Worm (Caenorhabditis elegans): Measurements from ENCODE around the gene F36H9.1.
A peak's percentile ranks its signal among the peaks of the same experiment; 100 is the strongest.

Gene F36H9.1

ce11 chrV:1755589-1755988 is 38.7 kb upstream of the F36H9.1 start, which contains the start of gene ZK697.14:
Gene ZK697.14, minus strand, starts transcription at chrV:1755689.
- TF ChIP-seq ZK546.5 (tag; optimal IDR thresholded peaks at IDR 0.05), result no peak
- TF ChIP-seq alr-1 (tag; optimal IDR thresholded peaks at IDR 0.05), result no peak
- TF ChIP-seq Y55F3AM.14 (GFP tag; optimal IDR thresholded peaks at IDR 0.05), result no peak
- TF ChIP-seq ceh-16 (tag; optimal IDR thresholded peaks at IDR 0.05), result no peak
- no peak for TF ChIP-seq sma-9 (GFP tag; optimal IDR thresholded peaks at IDR 0.05)
- no peak for TF ChIP-seq sma-9 (tag; optimal IDR thresholded peaks at IDR 0.05)
- TF ChIP-seq unc-39 (tag; optimal IDR thresholded peaks at IDR 0.05), result no peak
- TF ChIP-seq nhr-12 (tag; optimal IDR thresholded peaks at IDR 0.05), result no peak

ce11 chrV:1756099-1756498 is 38.2 kb upstream of the F36H9.1 start:
- TF ChIP-seq nhr-21 (tag; optimal IDR thresholded peaks at IDR 0.05) (no peak), Y55F3AM.14 (GFP tag; optimal IDR thresholded peaks at IDR 0.05) (no peak), alr-1 (tag; optimal IDR thresholded peaks at IDR 0.05) (no peak), lin-11 (tag; optimal IDR thresholded peaks at IDR 0.05) (no peak), nhr-12 (tag; optimal IDR thresholded peaks at IDR 0.05) (no peak), lsy-2 (tag; optimal IDR thresholded peaks at IDR 0.05) (no peak), dmd-4 (tag; optimal IDR thresholded peaks at IDR 0.05) (no peak)

ce11 chrV:1756856-1757255 is 37.5 kb upstream of the F36H9.1 start, which contains the start of gene clec-204:
Gene clec-204, plus strand, starts transcription at chrV:1757156.
- TF ChIP-seq ztf-4 (tag; optimal IDR thresholded peaks at IDR 0.05) (no peak), C34F6.9 (tag; optimal IDR thresholded peaks at IDR 0.05) (no peak), nhr-77 (tag; optimal IDR thresholded peaks at IDR 0.05) (no peak), fos-1 (tag; optimal IDR thresholded peaks at IDR 0.05) (peak; percentile 28)

- no peak for TF ChIP-seq nhr-21 (tag; optimal IDR thresholded peaks at IDR 0.05)
- no peak for TF ChIP-seq nhr-12 (tag; optimal IDR thresholded peaks at IDR 0.05)
- TF ChIP-seq fos-1 (tag; optimal IDR thresholded peaks at IDR 0.05), result peak; percentile 63
- TF ChIP-seq gmeb-1 (tag; optimal IDR thresholded peaks at IDR 0.05), result no peak
- no peak for TF ChIP-seq nhr-23 (tag; optimal IDR thresholded peaks at IDR 0.05)
- TF ChIP-seq Y55F3AM.14 (GFP tag; optimal IDR thresholded peaks at IDR 0.05), result no peak
Observed at ce11 chrV:1760682-1761081, 33.6 kb upstream of the F36H9.1 start, which contains the start of gene clec-205. Gene clec-205, plus strand, starts transcription at chrV:1760893.

DNA sequence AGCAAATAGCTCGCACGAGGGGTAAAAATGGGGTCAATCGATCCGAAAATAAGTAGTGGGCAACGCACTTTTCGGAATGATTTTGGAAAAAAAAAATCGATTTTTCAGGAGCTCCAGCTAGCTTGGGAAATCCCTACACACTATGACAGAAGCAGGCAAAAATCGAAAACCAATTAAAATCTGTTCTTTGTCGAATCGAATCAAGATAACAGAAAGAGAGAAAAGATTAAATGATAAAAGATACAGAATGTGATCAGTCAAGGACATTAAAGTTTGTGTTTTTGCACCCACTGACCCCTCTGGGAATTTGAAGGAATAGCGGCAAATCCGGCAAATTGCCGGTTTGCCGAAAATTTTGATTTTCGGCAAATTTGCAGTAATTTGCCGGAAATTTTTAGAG is 26.9 kb upstream of the F36H9.1 start:
- no peak for TF ChIP-seq R02D3.7 (tag; optimal IDR thresholded peaks at IDR 0.05)
- no peak for TF ChIP-seq zag-1 (tag; optimal IDR thresholded peaks at IDR 0.05)

ce11 chrV:1771727-1772126 is 22.6 kb upstream of the F36H9.1 start, which contains the start of gene dhs-13:
Gene dhs-13, minus strand, starts transcription at chrV:1771734.
- no peak for TF ChIP-seq lin-11 (tag; optimal IDR thresholded peaks at IDR 0.05)
- no peak for TF ChIP-seq blmp-1 (tag; optimal IDR thresholded peaks at IDR 0.05; ENCODE audit: insufficient read depth)
- peak in 1 of 2 experiments; percentile 5 for TF ChIP-seq lsy-2 (tag; optimal IDR thresholded peaks at IDR 0.05)
- no peak for TF ChIP-seq Y55F3AM.14 (GFP tag; optimal IDR thresholded peaks at IDR 0.05)
- peak; percentile 25 for TF ChIP-seq gmeb-1 (tag; optimal IDR thresholded peaks at IDR 0.05)
- peak; percentile 21 for TF ChIP-seq F13H6.1 (tag; optimal IDR thresholded peaks at IDR 0.05)
- TF ChIP-seq nhr-6 (tag; optimal IDR thresholded peaks at IDR 0.05), result no peak
- TF ChIP-seq sma-9 (GFP tag; optimal IDR thresholded peaks at IDR 0.05), result peak; percentile 58
- no peak for TF ChIP-seq sma-9 (tag; optimal IDR thresholded peaks at IDR 0.05)
- TF ChIP-seq sma-3 (GFP tag; optimal IDR thresholded peaks at IDR 0.05), result peak; percentile 1
- TF ChIP-seq nhr-237 (tag; optimal IDR thresholded peaks at IDR 0.05), result no peak
- peak; percentile 49 for TF ChIP-seq fos-1 (tag; optimal IDR thresholded peaks at IDR 0.05)
- TF ChIP-seq nhr-129 (tag; optimal IDR thresholded peaks at IDR 0.05), result peak; percentile 62
- no peak for TF ChIP-seq ceh-82 (tag; optimal IDR thresholded peaks at IDR 0.05)
- peak; percentile 14 for TF ChIP-seq nhr-21 (tag; optimal IDR thresholded peaks at IDR 0.05)

DNA sequence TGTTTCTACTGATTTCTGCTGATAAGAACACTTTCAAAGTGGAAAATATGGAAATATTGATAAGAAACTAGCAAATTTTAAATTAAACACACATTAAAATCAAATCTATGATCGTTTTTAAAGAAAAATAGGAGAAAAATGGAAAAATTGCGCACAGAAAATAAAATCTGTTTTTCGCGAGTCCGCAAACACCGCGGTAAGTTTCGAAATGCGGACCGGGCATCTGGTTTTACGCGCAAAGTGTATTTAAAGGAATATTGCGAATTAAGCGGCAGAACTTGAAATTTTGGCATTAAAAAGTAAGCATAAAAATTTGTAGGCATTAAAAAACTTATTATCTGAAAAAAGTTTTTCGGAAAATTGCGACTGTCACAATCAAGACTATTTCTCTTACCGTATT is 21.2 kb upstream of the F36H9.1 start:
- TF ChIP-seq crh-2 (tag; optimal IDR thresholded peaks at IDR 0.05) (no peak), unc-55 (GFP tag; optimal IDR thresholded peaks at IDR 0.05) (peak; percentile 23), nhr-237 (tag; optimal IDR thresholded peaks at IDR 0.05) (no peak), elt-1 (tag; optimal IDR thresholded peaks at IDR 0.05) (no peak), C34F6.9 (tag; optimal IDR thresholded peaks at IDR 0.05) (peak; percentile 10), peb-1 (tag; optimal IDR thresholded peaks at IDR 0.05) (no peak), lsy-2 (tag; optimal IDR thresholded peaks at IDR 0.05) (peak in 1 of 2 experiments; percentile 45)

All from whole organism, L2 larva.